Fruit fly (Drosophila melanogaster): ENCODE data around the gene CG2258.

The CG2258 gene

dm6 chrX:8131693-8132313 lies 29.9 kb upstream of the CG2258 start, which contains the start of gene CG10958 (continued):
- TF ChIP-seq Scr (GFP tag; IDR thresholded peaks at IDR 0.05; ENCODE audit: partially characterized antibody): peak; percentile 31; the same call in 1 of the 2 replicates
- TF ChIP-seq CG4820 (GFP tag; optimal IDR thresholded peaks at IDR 0.05): peak; percentile 53
- TF ChIP-seq Dbx (GFP tag; IDR thresholded peaks at IDR 0.05): peak; percentile 60; the same call in 1 of the 3 replicates
- no peak for TF ChIP-seq prd (optimal IDR thresholded peaks at IDR 0.05)
- peak; percentile 73 for TF ChIP-seq prd (GFP tag; IDR thresholded peaks at IDR 0.05)
- peak; percentile 54 for TF ChIP-seq CG10654 (GFP tag; optimal IDR thresholded peaks at IDR 0.05)
- TF ChIP-seq nom (GFP tag; optimal IDR thresholded peaks at IDR 0.05): peak; percentile 37
- TF ChIP-seq CG10366 (GFP tag; IDR thresholded peaks at IDR 0.05): peak; percentile 60
- TF ChIP-seq Ets97D (GFP tag; optimal IDR thresholded peaks at IDR 0.05): peak; percentile 34
- TF ChIP-seq Atf6 (GFP tag; IDR thresholded peaks at IDR 0.05): peak; percentile 58; the same call in 1 of the 2 replicates
- TF ChIP-seq Xrp1 (GFP tag; IDR thresholded peaks at IDR 0.05): peak; percentile 70
- TF ChIP-seq Rfx (GFP tag; IDR thresholded peaks at IDR 0.05): peak; percentile 66
- TF ChIP-seq CG15073 (GFP tag; optimal IDR thresholded peaks at IDR 0.05): no peak
- TF ChIP-seq CG12769 (tag; optimal IDR thresholded peaks at IDR 0.05): no peak
- no peak for TF ChIP-seq vnd (GFP tag; IDR thresholded peaks at IDR 0.05; ENCODE audit: partially characterized antibody)
- TF ChIP-seq fd3F (GFP tag; optimal IDR thresholded peaks at IDR 0.05): peak; percentile 50
- no peak for TF ChIP-seq crol (GFP tag; IDR thresholded peaks at IDR 0.05)
- peak; percentile 26 for TF ChIP-seq chn (GFP tag; optimal IDR thresholded peaks at IDR 0.05)
- peak; percentile 36 for TF ChIP-seq az2 (GFP tag; optimal IDR thresholded peaks at IDR 0.05)
- TF ChIP-seq ems (GFP tag; optimal IDR thresholded peaks at IDR 0.05): peak; percentile 45
- no peak for TF ChIP-seq E2f1 (GFP tag; IDR thresholded peaks at IDR 0.05)
- peak; percentile 45; the same call in 1 of the 2 replicates for TF ChIP-seq Drgx (GFP tag; IDR thresholded peaks at IDR 0.05)
- 0 out of 2 replicates have a peak, but pooled peaks have one; percentile 20 for TF ChIP-seq esg (GFP tag; conservative IDR thresholded peaks at IDR 0.05)
- TF ChIP-seq sna (GFP tag; IDR thresholded peaks at IDR 0.05; ENCODE audit: partially characterized antibody): peak; percentile 50; the same call in 1 of the 2 replicates
- peak; percentile 22 for TF ChIP-seq CG1832 (GFP tag; optimal IDR thresholded peaks at IDR 0.05)
- peak; percentile 55 for TF ChIP-seq E2f2 (GFP tag; IDR thresholded peaks at IDR 0.05)
- peak; percentile 3 for TF ChIP-seq kni (GFP tag; optimal IDR thresholded peaks at IDR 0.05)
- TF ChIP-seq ind (GFP tag; optimal IDR thresholded peaks at IDR 0.05): peak; percentile 62
- peak; percentile 53 for TF ChIP-seq mam (GFP tag; optimal IDR thresholded peaks at IDR 0.05)
- peak; percentile 51 for TF ChIP-seq CG13287 (GFP tag; IDR thresholded peaks at IDR 0.05; ENCODE audit: partially characterized antibody)
- peak; percentile 32 for TF ChIP-seq CG18476 (GFP tag; optimal IDR thresholded peaks at IDR 0.05)
- TF ChIP-seq CG9215 (GFP tag; IDR thresholded peaks at IDR 0.05): peak; percentile 30; the same call in 1 of the 2 replicates
- TF ChIP-seq Dll (GFP tag; IDR thresholded peaks at IDR 0.05; ENCODE audit: partially characterized antibody): peak; percentile 55; the same call in 3 of the 4 replicates
- peak; percentile 30 for TF ChIP-seq exex (tag; optimal IDR thresholded peaks at IDR 0.05)
- TF ChIP-seq CG15601 (tag; optimal IDR thresholded peaks at IDR 0.05): peak; percentile 18
- TF ChIP-seq insv (GFP tag; optimal IDR thresholded peaks at IDR 0.05): peak in 1 of 2 experiments; percentile 42
- TF ChIP-seq CG9727 (GFP tag; optimal IDR thresholded peaks at IDR 0.05): peak; percentile 57
- TF ChIP-seq CG32772 (GFP tag; IDR thresholded peaks at IDR 0.05): peak; percentile 52; the same call in 1 of the 2 replicates
- no peak for TF ChIP-seq Atf-2 (GFP tag; optimal IDR thresholded peaks at IDR 0.05)
- peak; percentile 11 for TF ChIP-seq cato (GFP tag; optimal IDR thresholded peaks at IDR 0.05; ENCODE audit: borderline replicate concordance)
- TF ChIP-seq CG10979 (tag; optimal IDR thresholded peaks at IDR 0.05): peak; percentile 28
- TF ChIP-seq CG15479 (GFP tag; optimal IDR thresholded peaks at IDR 0.05): no peak
- TF ChIP-seq CG11723 (GFP tag; optimal IDR thresholded peaks at IDR 0.05): peak; percentile 11
- peak; percentile 51 for TF ChIP-seq CG8924 (tag; optimal IDR thresholded peaks at IDR 0.05)
- TF ChIP-seq CG3065 (GFP tag; optimal IDR thresholded peaks at IDR 0.05): peak; percentile 36
- peak; percentile 44; the same call in 1 of the 4 replicates for TF ChIP-seq Gug (GFP tag; IDR thresholded peaks at IDR 0.05)
- no peak for TF ChIP-seq CG16779 (GFP tag; IDR thresholded peaks at IDR 0.05)
- peak; percentile 39 for TF ChIP-seq kay (GFP tag; optimal IDR thresholded peaks at IDR 0.05)
- TF ChIP-seq Sin3A (optimal IDR thresholded peaks at IDR 0.05): peak; percentile 8
- peak; percentile 65; the same call in 2 of the 3 replicates for TF ChIP-seq CG17361 (GFP tag; IDR thresholded peaks at IDR 0.05)

Measured in whole organism, embryonic.